Worm (Caenorhabditis elegans): ENCODE data around the gene phat-6.

- no peak for TF ChIP-seq F26F4.8 (GFP tag; conservative IDR thresholded peaks at IDR 0.05)
- no peak for TF ChIP-seq mdl-1 (tag; optimal IDR thresholded peaks at IDR 0.05)
- no peak for TF ChIP-seq nhr-28 (tag; optimal IDR thresholded peaks at IDR 0.05)
- TF ChIP-seq F10B5.3 (tag; optimal IDR thresholded peaks at IDR 0.05): no peak
- no peak for TF ChIP-seq snpc-1.2 (GFP tag; IDR thresholded peaks at IDR 0.05)
- TF ChIP-seq nhr-25 (tag; optimal IDR thresholded peaks at IDR 0.05; ENCODE audit: borderline replicate concordance, insufficient read depth): no peak
These were observed 31.1 kb upstream of the phat-6 start for ce11 chrX:15225180-15225724.

Measured in whole organism, L4 larva.